Fruit fly (Drosophila melanogaster) whole organism, prepupa: ENCODE results near the gene CG2975.
A peak's percentile ranks its signal among the peaks of the same experiment; 100 is the strongest.

ENCODE experiments used
- Blimp-1 ChIP-seq: fragments of 200-800 bp; sonication (Bioruptor generic); optimal IDR thresholded peaks from 3 replicates; lab custom pipeline; 2017; ENCODE audit warnings: missing biosample characterization, missing genetic modification characterization, mild to moderate bottlenecking, moderate library complexity, missing genetic modification reagents
- CG1621 ChIP-seq: fragments of 200-800 bp; sonication (Bioruptor generic); optimal IDR thresholded peaks from 3 replicates; lab custom pipeline; 2018; ENCODE audit warnings: missing biosample characterization, mild to moderate bottlenecking, missing genetic modification characterization
- CG16779 ChIP-seq: fragments of 200-800 bp; sonication (Bioruptor generic); optimal IDR thresholded peaks from 3 replicates; lab custom pipeline; 2017; ENCODE audit warnings: missing biosample characterization, mild to moderate bottlenecking, missing genetic modification characterization
- CG6808 ChIP-seq: fragments of 200-800 bp; sonication (Bioruptor generic); optimal IDR thresholded peaks from 3 replicates; lab custom pipeline; 2017; ENCODE audit warnings: missing biosample characterization, missing genetic modification characterization, mild to moderate bottlenecking, moderate library complexity, missing genetic modification reagents
- CG9139 ChIP-seq: fragments of 200-800 bp; sonication (Bioruptor generic); optimal IDR thresholded peaks from 3 replicates; lab custom pipeline; 2017; ENCODE audit warnings: missing biosample characterization, mild to moderate bottlenecking, missing genetic modification characterization
- Eip78C ChIP-seq: fragments of 200-800 bp; sonication (Bioruptor generic); peaks from one replicate; lab custom pipeline; 2016; ENCODE audit warnings: missing biosample characterization, missing genetic modification characterization
- Ets21C ChIP-seq: fragments of 200-800 bp; sonication (Bioruptor generic); optimal IDR thresholded peaks from 3 replicates; lab custom pipeline; 2016; ENCODE audit warnings: missing biosample characterization, missing genetic modification characterization
- Gug ChIP-seq: fragments of 200-800 bp; sonication (Bioruptor generic); IDR thresholded peaks from 2 replicates; pipeline ENCODE4 v1.3.6; 2022; ENCODE audit warnings: missing biosample characterization, missing genetic modification characterization
- Hr38 ChIP-seq: sonication (Bioruptor generic); optimal IDR thresholded peaks from 2 replicates; lab custom pipeline; 2016; ENCODE audit warnings: missing biosample characterization, missing genetic modification characterization
- Smox ChIP-seq: fragments of 200-800 bp; sonication (Bioruptor generic); optimal IDR thresholded peaks from 3 replicates; lab custom pipeline; 2016; ENCODE audit warnings: missing biosample characterization, missing genetic modification characterization
- Sox14 ChIP-seq: fragments of 200-800 bp; sonication (Bioruptor generic); optimal IDR thresholded peaks from 3 replicates; lab custom pipeline; 2016; ENCODE audit warnings: missing biosample characterization, missing genetic modification characterization
- esn ChIP-seq: fragments of 200-800 bp; sonication (Bioruptor generic); optimal IDR thresholded peaks from 2 replicates; lab custom pipeline; 2016; ENCODE audit warnings: missing biosample characterization, mild to moderate bottlenecking, missing genetic modification characterization, moderate library complexity
- lz ChIP-seq: fragments of 200-800 bp; sonication (Bioruptor generic); optimal IDR thresholded peaks from 3 replicates; lab custom pipeline; 2016; ENCODE audit warnings: missing biosample characterization, missing genetic modification characterization
- vri ChIP-seq: fragments of 200-800 bp; sonication (Bioruptor generic); optimal IDR thresholded peaks from 3 replicates; lab custom pipeline; 2016; ENCODE audit warnings: missing biosample characterization, mild to moderate bottlenecking, missing genetic modification characterization

dm6 chr2L:2869008-2869702, 29.2 kb downstream of the CG2975 start, which contains the start of gene CG8813:
- TF ChIP-seq Sox14 (GFP tag; lab: Kevin White, UChicago), result no peak
- no peak for TF ChIP-seq Gug (GFP tag; lab: Robert Waterston, UW)
- TF ChIP-seq esn (GFP tag; lab: Kevin White, UChicago), result no peak
- no peak for TF ChIP-seq CG6808
- TF ChIP-seq Smox (GFP tag; lab: Kevin White, UChicago), result no peak
- no peak for TF ChIP-seq CG9139 (GFP tag; lab: Kevin White, UChicago)
- no peak for TF ChIP-seq lz (GFP tag; lab: Kevin White, UChicago)
- TF ChIP-seq vri (GFP tag; lab: Kevin White, UChicago), result no peak
- no peak for TF ChIP-seq Blimp-1 (GFP tag; lab: Kevin White, UChicago)
- TF ChIP-seq Hr38 (GFP tag; lab: Kevin White, UChicago), result no peak
- no peak for TF ChIP-seq CG1621 (tag; lab: Kevin White, UChicago)
- peak; percentile 16 for TF ChIP-seq Eip78C (GFP tag; lab: Kevin White, UChicago)
- TF ChIP-seq CG16779 (tag; lab: Kevin White, UChicago), result no peak
- TF ChIP-seq Ets21C (GFP tag; lab: Kevin White, UChicago), result no peak
